Worm (Caenorhabditis elegans): ENCODE measurements around the gene spp-2.

Gene spp-2

ce11 chrX:7340394-7340793, 23.8 kb upstream of the spp-2 start:
- TF ChIP-seq dsc-1 (tag; optimal IDR thresholded peaks at IDR 0.05) (no peak), efl-1 (optimal IDR thresholded peaks at IDR 0.05) (peak; percentile 26 to 29), efl-1 (GFP tag; optimal IDR thresholded peaks at IDR 0.05 in 1 of 2) (peak; percentile 25 to 93), dpl-1 (GFP tag; optimal IDR thresholded peaks at IDR 0.05) (peak; percentile 2 to 42 (median 28)), lin-15B (tag; optimal IDR thresholded peaks at IDR 0.05) (no peak), skn-1 (tag; optimal IDR thresholded peaks at IDR 0.05) (no peak), hpl-2 (GFP tag; optimal IDR thresholded peaks at IDR 0.05) (no peak), lin-35 (GFP tag; optimal IDR thresholded peaks at IDR 0.05) (peak; percentile 12 to 50), blmp-1 (tag; optimal IDR thresholded peaks at IDR 0.05) (peak; percentile 54), aha-1 (tag; optimal IDR thresholded peaks at IDR 0.05) (no peak), unc-62 (GFP tag; optimal IDR thresholded peaks at IDR 0.05) (no peak), ceh-8 (GFP tag; optimal IDR thresholded peaks at IDR 0.05) (no peak), pqm-1 (tag; optimal IDR thresholded peaks at IDR 0.05) (no peak), alr-1 (tag; optimal IDR thresholded peaks at IDR 0.05; ENCODE audit: borderline replicate concordance) (no peak), jun-1 (tag; optimal IDR thresholded peaks at IDR 0.05) (no peak), snu-23 (GFP tag; optimal IDR thresholded peaks at IDR 0.05) (peak; percentile 12), Y116A8C.19 (tag; optimal IDR thresholded peaks at IDR 0.05; ENCODE audit: borderline replicate concordance) (no peak), nhr-11 (tag; optimal IDR thresholded peaks at IDR 0.05) (no peak), hlh-4 (tag; optimal IDR thresholded peaks at IDR 0.05) (no peak), ama-1 (optimal IDR thresholded peaks at IDR 0.05) (no peak), irx-1 (tag; optimal IDR thresholded peaks at IDR 0.05) (no peak), swsn-7 (tag; optimal IDR thresholded peaks at IDR 0.05) (peak; percentile 24), xbp-1 (tag; optimal IDR thresholded peaks at IDR 0.05) (peak; percentile 14), fkh-8 (tag; optimal IDR thresholded peaks at IDR 0.05) (no peak), nhr-77 (tag; optimal IDR thresholded peaks at IDR 0.05) (no peak), lin-14 (GFP tag; optimal IDR thresholded peaks at IDR 0.05) (peak; percentile 12), unc-98 (GFP tag; IDR thresholded peaks at IDR 0.05) (no peak), aly-2 (tag; optimal IDR thresholded peaks at IDR 0.05) (no peak), fkh-10 (GFP tag; optimal IDR thresholded peaks at IDR 0.05) (no peak), nhr-47 (tag; optimal IDR thresholded peaks at IDR 0.05) (no peak), mep-1 (tag; optimal IDR thresholded peaks at IDR 0.05) (peak; percentile 43), lsy-2 (tag; optimal IDR thresholded peaks at IDR 0.05) (peak in 1 of 2 experiments; percentile 10), ets-5 (GFP tag; IDR thresholded peaks at IDR 0.05) (no peak), lir-3 (tag; optimal IDR thresholded peaks at IDR 0.05; ENCODE audit: poor library complexity) (no peak), efl-3 (GFP tag; optimal IDR thresholded peaks at IDR 0.05) (no peak), F16B12.6 (tag; optimal IDR thresholded peaks at IDR 0.05) (peak; percentile 77), ceh-82 (tag; optimal IDR thresholded peaks at IDR 0.05) (no peak), sptf-1 (tag; optimal IDR thresholded peaks at IDR 0.05) (no peak), tbx-2 (tag; optimal IDR thresholded peaks at IDR 0.05) (no peak), nhr-237 (tag; optimal IDR thresholded peaks at IDR 0.05) (no peak), elt-3 (tag; optimal IDR thresholded peaks at IDR 0.05) (peak in 1 of 6 experiments; percentile 3)

ce11 chrX:7334302-7334724, 17.7 kb upstream of the spp-2 start, which contains the start of gene epg-7:
Gene epg-7, plus strand, starts transcription at chrX:7334714.
- TF ChIP-seq lin-35 (GFP tag; optimal IDR thresholded peaks at IDR 0.05) (peak; percentile 84 to 90), skn-1 (tag; optimal IDR thresholded peaks at IDR 0.05) (peak; percentile 50), egl-27 (tag; optimal IDR thresholded peaks at IDR 0.05) (peak; percentile 42 to 46), nhr-90 (tag; optimal IDR thresholded peaks at IDR 0.05; ENCODE audit: poor library complexity) (peak; percentile 95), ceh-88 (GFP tag; IDR thresholded peaks at IDR 0.05) (peak; percentile 87), mep-1 (tag; optimal IDR thresholded peaks at IDR 0.05) (peak; percentile 95), dpl-1 (GFP tag; optimal IDR thresholded peaks at IDR 0.05) (peak; percentile 65 to 76 (median 71)), lin-13 (GFP tag; optimal IDR thresholded peaks at IDR 0.05) (peak; percentile 94), nhr-28 (tag; optimal IDR thresholded peaks at IDR 0.05) (no peak), ceh-82 (tag; optimal IDR thresholded peaks at IDR 0.05) (peak; percentile 77 to 91 (median 88)), fos-1 (tag; optimal IDR thresholded peaks at IDR 0.05) (peak; percentile 86), nhr-47 (tag; optimal IDR thresholded peaks at IDR 0.05) (peak; percentile 97), pax-3 (tag; optimal IDR thresholded peaks at IDR 0.05) (peak; percentile 83), nhr-77 (tag; optimal IDR thresholded peaks at IDR 0.05) (peak; percentile 94), ztf-11 (tag; optimal IDR thresholded peaks at IDR 0.05) (peak in 1 of 2 experiments; percentile 89), nhr-85 (tag) (peak; percentile 99), fkh-4 (tag; optimal IDR thresholded peaks at IDR 0.05; ENCODE audit: borderline replicate concordance) (peak; percentile 71), dsc-1 (tag; optimal IDR thresholded peaks at IDR 0.05) (peak; percentile 99), nhr-20 (tag; optimal IDR thresholded peaks at IDR 0.05) (peak; percentile 98), vab-15 (tag; optimal IDR thresholded peaks at IDR 0.05) (no peak), jun-1 (tag; optimal IDR thresholded peaks at IDR 0.05) (peak; percentile 95), hpl-2 (GFP tag; optimal IDR thresholded peaks at IDR 0.05) (peak; percentile 51), efl-3 (GFP tag; optimal IDR thresholded peaks at IDR 0.05) (peak; percentile 4)
